Worm (Caenorhabditis elegans) whole organism, L3 larva: ENCODE measurements around the gene ndub-6.
A peak's percentile ranks its signal among the peaks of the same experiment; 100 is the strongest.

ENCODE experiments used
- ceh-16 ChIP-seq: sonication (generic microtip); optimal IDR thresholded peaks from 2 replicates; lab custom pipeline; 2017; ENCODE audit warnings: missing biosample characterization, missing genetic modification characterization
- elt-3 ChIP-seq, 3 experiments: fragments of 150-350 bp in 1 of 3; sonication (generic microtip) in 2 of 3; optimal IDR thresholded peaks; 2 replicates in 2 of 3; 4 replicates in 1 of 3; lab custom pipeline; 2014 to 2017; ENCODE audit warnings: missing biosample characterization in 3 of 3, missing genetic modification characterization in 3 of 3
- fkh-10 ChIP-seq: sonication (generic microtip); optimal IDR thresholded peaks from 2 replicates; lab custom pipeline; 2017; ENCODE audit warnings: missing biosample characterization, missing genetic modification reagents, missing genetic modification characterization
- fkh-2 ChIP-seq: fragments of 150-350 bp; optimal IDR thresholded peaks from 2 replicates; lab custom pipeline; 2014; ENCODE audit warnings: missing biosample characterization, missing genetic modification reagents, missing genetic modification characterization
- nfya-1 ChIP-seq: sonication (generic microtip); optimal IDR thresholded peaks from 2 replicates; lab custom pipeline; 2017; ENCODE audit warnings: missing genetic modification characterization, mild to moderate bottlenecking, missing compliant biosample characterization, antibody characterized with exemption, moderate library complexity; ENCODE audit not compliant: insufficient read depth
- nhr-11 ChIP-seq: fragments of 150-350 bp; optimal IDR thresholded peaks from 2 replicates; lab custom pipeline; 2014; ENCODE audit warnings: missing biosample characterization, missing genetic modification characterization
- nhr-23 ChIP-seq: fragments of 150-350 bp; optimal IDR thresholded peaks from 2 replicates; lab custom pipeline; 2014; ENCODE audit warnings: missing biosample characterization, missing genetic modification reagents, missing genetic modification characterization
- nhr-25 ChIP-seq: sonication (generic microtip); optimal IDR thresholded peaks from 2 replicates; lab custom pipeline; 2017; ENCODE audit warnings: missing biosample characterization, missing genetic modification characterization
- nhr-43 ChIP-seq: sonication (generic microtip); optimal IDR thresholded peaks from 2 replicates; lab custom pipeline; 2016; ENCODE audit warnings: mild to moderate bottlenecking, missing genetic modification characterization, missing compliant biosample characterization; ENCODE audit not compliant: poor library complexity, severe bottlenecking
- sea-2 ChIP-seq: fragments of 150-350 bp; sonication (generic microtip); optimal IDR thresholded peaks from 4 replicates; lab custom pipeline; 2014; ENCODE audit warnings: missing biosample characterization, missing genetic modification reagents, missing genetic modification characterization
- skn-1 ChIP-seq: fragments of 150-350 bp; optimal IDR thresholded peaks from 2 replicates; lab custom pipeline; 2014; ENCODE audit warnings: missing biosample characterization, missing genetic modification characterization

The ndub-6 gene

DNA sequence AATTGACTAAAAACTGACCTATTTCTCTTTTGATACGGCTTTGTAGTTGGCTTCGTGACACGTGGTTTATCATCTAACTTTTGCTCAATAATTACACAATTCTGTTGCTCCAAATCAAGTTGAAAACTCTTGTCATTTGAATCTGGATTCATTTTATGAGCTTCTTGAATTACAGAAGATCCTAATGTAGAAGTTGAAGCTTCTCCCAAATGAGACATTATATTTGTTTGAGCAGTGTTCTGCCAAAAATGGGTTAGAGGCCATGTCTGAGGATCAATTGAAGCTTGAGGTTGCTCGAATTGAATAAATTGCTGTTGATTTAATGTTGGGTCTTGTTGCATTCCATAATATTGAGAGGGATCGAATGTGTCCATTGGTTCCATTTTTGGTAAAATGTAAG lies 45.3 kb downstream of the ndub-6 start:
- TF ChIP-seq sea-2 (no peak), fkh-10 (GFP tag; lab: Kevin White, UChicago) (no peak), fkh-2 (no peak)

DNA sequence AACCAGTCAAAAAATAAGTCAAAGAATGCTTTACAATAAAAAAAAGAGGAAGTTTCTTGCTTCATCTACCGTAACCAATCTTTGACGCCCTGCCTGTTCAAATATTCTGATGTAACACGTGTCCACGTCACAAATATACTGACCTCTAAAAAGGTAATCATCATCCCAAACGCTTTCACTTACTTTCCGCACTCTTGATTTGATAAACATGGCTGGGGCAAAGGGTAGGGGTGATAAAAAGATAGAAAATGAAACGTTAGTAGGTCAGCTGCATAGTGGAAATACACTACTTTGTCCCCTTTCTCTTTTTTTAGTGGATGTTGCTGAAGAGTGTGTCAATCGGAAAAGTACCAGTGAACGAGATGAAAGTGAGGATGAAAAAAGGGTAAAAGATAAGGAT lies 47.9 kb downstream of the ndub-6 start:
- peak; percentile 89 for TF ChIP-seq nhr-23 (tag; lab: Kevin White, UChicago)
- peak in 1 of 3 experiments; percentile 75 for TF ChIP-seq elt-3 (tag; optimal IDR thresholded peaks at IDR 0.05; lab: Kevin White, UChicago)
- peak; percentile 50 for TF ChIP-seq nhr-43
- TF ChIP-seq nfya-1 (tag; lab: Kevin White, UChicago) = no peak
- TF ChIP-seq ceh-16 (tag; lab: Kevin White, UChicago) = no peak
- peak; percentile 77 for TF ChIP-seq nhr-25 (tag; lab: Kevin White, UChicago)

ce11 chrIV:11700752-11701151 lies 48.5 kb downstream of the ndub-6 start, which contains the start of gene dpy-20:
TSS of gene dpy-20 (minus strand) at chrIV:11700852.
- TF ChIP-seq skn-1 (tag; lab: Kevin White, UChicago) (no peak), nhr-25 (tag; lab: Kevin White, UChicago) (peak; percentile 24)

DNA sequence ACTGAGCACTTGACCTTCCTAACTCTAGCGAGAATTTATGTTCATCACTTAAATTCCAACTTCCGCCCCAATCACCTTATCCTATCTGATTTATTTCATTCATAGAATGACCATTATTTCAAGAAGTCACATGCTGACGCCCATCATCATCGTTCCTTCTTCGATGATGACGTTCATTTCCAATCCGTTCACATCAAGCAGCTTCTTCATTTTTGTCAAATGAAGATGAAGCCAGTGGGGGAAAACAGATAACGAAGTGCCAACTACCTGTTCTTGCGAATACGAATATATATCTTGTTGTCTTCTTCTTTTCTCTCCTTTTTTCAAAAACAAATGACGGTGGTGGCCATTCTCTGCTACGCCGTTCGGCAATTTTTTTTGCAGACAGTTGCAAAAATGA lies 49.7 kb downstream of the ndub-6 start:
- TF ChIP-seq nhr-25 (tag; lab: Kevin White, UChicago) = peak; percentile 79
- no peak for TF ChIP-seq nhr-11 (tag; lab: Kevin White, UChicago)
- peak; percentile 29 for TF ChIP-seq nhr-23 (tag; lab: Kevin White, UChicago)
- TF ChIP-seq, all 47 proteins: peak for 2
